Worm (Caenorhabditis elegans) whole organism, L3 larva: Measurements from ENCODE around the gene timm-17B.2.
A peak's percentile ranks its signal among the peaks of the same experiment; 100 is the strongest.

Source experiments
- R02D3.7 ChIP-seq: fragments of 150-350 bp; optimal IDR thresholded peaks from 2 replicates; lab custom pipeline; 2014; ENCODE audit warnings: missing biosample characterization, missing genetic modification characterization
- ZK546.5 ChIP-seq: sonication (generic microtip); optimal IDR thresholded peaks from 2 replicates; lab custom pipeline; 2017; ENCODE audit warnings: missing biosample characterization, missing genetic modification characterization
- ama-1 ChIP-seq: fragments of 150-350 bp; optimal IDR thresholded peaks from 2 replicates; lab custom pipeline; 2018
- ceh-16 ChIP-seq: sonication (generic microtip); optimal IDR thresholded peaks from 2 replicates; lab custom pipeline; 2017; ENCODE audit warnings: missing biosample characterization, missing genetic modification characterization
- ceh-28 ChIP-seq: fragments of 150-350 bp; optimal IDR thresholded peaks from 2 replicates; lab custom pipeline; 2014; ENCODE audit warnings: missing biosample characterization, missing genetic modification reagents, missing genetic modification characterization
- ceh-82 ChIP-seq: fragments of 150-350 bp; optimal IDR thresholded peaks from 2 replicates; lab custom pipeline; 2014; ENCODE audit warnings: missing biosample characterization, missing genetic modification characterization
- ceh-9 ChIP-seq: sonication (generic microtip); optimal IDR thresholded peaks from 2 replicates; lab custom pipeline; 2018; ENCODE audit warnings: missing biosample characterization, missing genetic modification characterization
- daf-12 ChIP-seq: fragments of 150-350 bp; optimal IDR thresholded peaks from 2 replicates; lab custom pipeline; 2014; ENCODE audit warnings: missing biosample characterization, missing genetic modification reagents, missing genetic modification characterization
- egl-27 ChIP-seq: sonication (generic microtip); optimal IDR thresholded peaks from 4 replicates; lab custom pipeline; 2017; ENCODE audit warnings: missing biosample characterization, missing genetic modification reagents, missing genetic modification characterization
- egl-5 ChIP-seq: fragments of 150-350 bp; optimal IDR thresholded peaks from 2 replicates; lab custom pipeline; 2017; ENCODE audit warnings: missing biosample characterization, missing genetic modification reagents, missing genetic modification characterization, inconsistent platforms
- elt-1 ChIP-seq: fragments of 150-350 bp; optimal IDR thresholded peaks from 2 replicates; lab custom pipeline; 2014; ENCODE audit warnings: missing biosample characterization, missing genetic modification characterization
- elt-2 ChIP-seq: sonication (generic microtip); optimal IDR thresholded peaks from 2 replicates; lab custom pipeline; 2016; ENCODE audit warnings: missing genetic modification reagents, mild to moderate bottlenecking, missing genetic modification characterization, missing compliant biosample characterization
- elt-3 ChIP-seq, 3 experiments: fragments of 150-350 bp in 1 of 3; sonication (generic microtip) in 2 of 3; optimal IDR thresholded peaks; 2 replicates in 2 of 3; 4 replicates in 1 of 3; lab custom pipeline; 2014 to 2017; ENCODE audit warnings: missing biosample characterization in 3 of 3, missing genetic modification characterization in 3 of 3
- eor-1 ChIP-seq, 2 experiments: fragments of 150-350 bp; optimal IDR thresholded peaks; 2 replicates each; lab custom pipeline; 2014 to 2018; ENCODE audit warnings: missing biosample characterization in 2 of 2, missing genetic modification characterization in 2 of 2
- fkh-10 ChIP-seq: sonication (generic microtip); optimal IDR thresholded peaks from 2 replicates; lab custom pipeline; 2017; ENCODE audit warnings: missing biosample characterization, missing genetic modification reagents, missing genetic modification characterization
- fkh-2 ChIP-seq: fragments of 150-350 bp; optimal IDR thresholded peaks from 2 replicates; lab custom pipeline; 2014; ENCODE audit warnings: missing biosample characterization, missing genetic modification reagents, missing genetic modification characterization
- fos-1 ChIP-seq: fragments of 150-350 bp; optimal IDR thresholded peaks from 2 replicates; lab custom pipeline; 2014; ENCODE audit warnings: missing biosample characterization, missing genetic modification characterization
- hmg-11 ChIP-seq: sonication (generic microtip); optimal IDR thresholded peaks from 2 replicates; lab custom pipeline; 2016; ENCODE audit warnings: missing genetic modification characterization, missing compliant biosample characterization
- jun-1 ChIP-seq: fragments of 150-350 bp; optimal IDR thresholded peaks from 2 replicates; lab custom pipeline; 2014; ENCODE audit warnings: missing biosample characterization, missing genetic modification reagents, missing genetic modification characterization
- lin-15B ChIP-seq: fragments of 150-350 bp; optimal IDR thresholded peaks from 2 replicates; lab custom pipeline; 2014; ENCODE audit warnings: missing biosample characterization, missing genetic modification characterization
- lin-39 ChIP-seq: fragments of 150-350 bp; optimal IDR thresholded peaks from 2 replicates; lab custom pipeline; 2018; ENCODE audit warnings: missing biosample characterization, missing genetic modification reagents, missing genetic modification characterization
- lsy-12 ChIP-seq: sonication (generic microtip); optimal IDR thresholded peaks from 2 replicates; lab custom pipeline; 2016; ENCODE audit warnings: mild to moderate bottlenecking, missing genetic modification characterization, missing compliant biosample characterization
- mdl-1 ChIP-seq: fragments of 150-350 bp; optimal IDR thresholded peaks from 2 replicates; lab custom pipeline; 2014; ENCODE audit warnings: missing biosample characterization, missing genetic modification characterization
- mml-1 ChIP-seq: fragments of 150-350 bp; sonication (generic microtip); optimal IDR thresholded peaks from 3 replicates; lab custom pipeline; 2014; ENCODE audit warnings: missing biosample characterization, missing genetic modification characterization
- nfya-1 ChIP-seq: sonication (generic microtip); optimal IDR thresholded peaks from 2 replicates; lab custom pipeline; 2017; ENCODE audit warnings: missing genetic modification characterization, mild to moderate bottlenecking, missing compliant biosample characterization, antibody characterized with exemption, moderate library complexity; ENCODE audit not compliant: insufficient read depth
- nhr-11 ChIP-seq: fragments of 150-350 bp; optimal IDR thresholded peaks from 2 replicates; lab custom pipeline; 2014; ENCODE audit warnings: missing biosample characterization, missing genetic modification characterization
- nhr-12 ChIP-seq: fragments of 150-350 bp; optimal IDR thresholded peaks from 2 replicates; lab custom pipeline; 2014; ENCODE audit warnings: missing biosample characterization, missing genetic modification characterization
- nhr-23 ChIP-seq: fragments of 150-350 bp; optimal IDR thresholded peaks from 2 replicates; lab custom pipeline; 2014; ENCODE audit warnings: missing biosample characterization, missing genetic modification reagents, missing genetic modification characterization
- nhr-25 ChIP-seq: sonication (generic microtip); optimal IDR thresholded peaks from 2 replicates; lab custom pipeline; 2017; ENCODE audit warnings: missing biosample characterization, missing genetic modification characterization
- nhr-28 ChIP-seq: fragments of 150-350 bp; optimal IDR thresholded peaks from 2 replicates; lab custom pipeline; 2014; ENCODE audit warnings: missing biosample characterization, missing genetic modification characterization
- nhr-43 ChIP-seq: sonication (generic microtip); optimal IDR thresholded peaks from 2 replicates; lab custom pipeline; 2016; ENCODE audit warnings: mild to moderate bottlenecking, missing genetic modification characterization, missing compliant biosample characterization; ENCODE audit not compliant: poor library complexity, severe bottlenecking
- nhr-67 ChIP-seq: fragments of 150-350 bp; optimal IDR thresholded peaks from 2 replicates; lab custom pipeline; 2014; ENCODE audit warnings: missing biosample characterization, missing genetic modification characterization
- nhr-77 ChIP-seq: fragments of 150-350 bp; optimal IDR thresholded peaks from 2 replicates; lab custom pipeline; 2014; ENCODE audit warnings: missing biosample characterization, missing genetic modification characterization
- pha-4 ChIP-seq: fragments of 150-350 bp; optimal IDR thresholded peaks from 2 replicates; lab custom pipeline; 2014; ENCODE audit warnings: missing biosample characterization, missing genetic modification reagents, missing genetic modification characterization
- sea-2 ChIP-seq: fragments of 150-350 bp; sonication (generic microtip); optimal IDR thresholded peaks from 4 replicates; lab custom pipeline; 2014; ENCODE audit warnings: missing biosample characterization, missing genetic modification reagents, missing genetic modification characterization
- skn-1 ChIP-seq: fragments of 150-350 bp; optimal IDR thresholded peaks from 2 replicates; lab custom pipeline; 2014; ENCODE audit warnings: missing biosample characterization, missing genetic modification characterization
- snpc-4 ChIP-seq: fragments of 150-350 bp; optimal IDR thresholded peaks from 2 replicates; lab custom pipeline; 2014; ENCODE audit warnings: missing biosample characterization, missing genetic modification characterization
- tbx-2 ChIP-seq: sonication (generic microtip); optimal IDR thresholded peaks from 2 replicates; lab custom pipeline; 2016; ENCODE audit warnings: mild to moderate bottlenecking, missing genetic modification characterization, missing compliant biosample characterization
- unc-39 ChIP-seq: sonication (generic microtip); optimal IDR thresholded peaks from 4 replicates; lab custom pipeline; 2017; ENCODE audit warnings: missing biosample characterization, missing genetic modification characterization
- unc-62 ChIP-seq: fragments of 150-350 bp; sonication (generic microtip); optimal IDR thresholded peaks from 4 replicates; lab custom pipeline; 2014; ENCODE audit warnings: missing biosample characterization, missing genetic modification reagents, missing genetic modification characterization
- ztf-11 ChIP-seq: fragments of 150-350 bp; optimal IDR thresholded peaks from 2 replicates; lab custom pipeline; 2014; ENCODE audit warnings: missing biosample characterization, missing genetic modification characterization
- ztf-4 ChIP-seq: fragments of 150-350 bp; optimal IDR thresholded peaks from 2 replicates; lab custom pipeline; 2014; ENCODE audit warnings: missing biosample characterization, missing genetic modification characterization

Gene timm-17B.2

DNA sequence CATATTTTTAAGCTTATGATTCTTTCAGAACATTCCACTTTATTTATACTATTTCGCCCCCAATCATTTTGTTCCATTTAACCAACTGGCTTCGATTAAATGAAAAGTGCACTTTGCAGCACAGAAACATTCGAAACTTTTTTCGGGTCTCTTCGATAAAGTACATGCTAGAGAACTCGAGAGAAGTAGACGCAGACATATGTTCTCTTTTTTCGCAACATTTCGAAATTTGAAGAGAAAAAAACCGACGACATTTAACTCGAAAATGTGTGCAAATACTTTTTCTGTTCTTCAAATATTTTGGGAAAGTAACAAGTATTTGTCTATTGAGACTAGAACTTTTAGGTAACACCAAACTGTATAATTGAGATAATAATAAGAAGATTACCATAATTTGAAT is 19.5 kb upstream of the timm-17B.2 start:
- TF ChIP-seq elt-3 (tag; optimal IDR thresholded peaks at IDR 0.05; lab: Kevin White, UChicago) (no peak), pha-4 (tag; lab: Kevin White, UChicago) (peak; percentile 55), unc-62 (GFP tag; lab: Kevin White, UChicago) (no peak), nhr-12 (tag; lab: Kevin White, UChicago) (no peak), nhr-25 (tag; lab: Kevin White, UChicago) (no peak), nfya-1 (peak; percentile 44), ceh-16 (tag; lab: Kevin White, UChicago) (no peak), R02D3.7 (tag; lab: Kevin White, UChicago) (no peak), ceh-9 (tag; lab: Kevin White, UChicago) (no peak)
- TF ChIP-seq, all 47 proteins: peak for 2

DNA sequence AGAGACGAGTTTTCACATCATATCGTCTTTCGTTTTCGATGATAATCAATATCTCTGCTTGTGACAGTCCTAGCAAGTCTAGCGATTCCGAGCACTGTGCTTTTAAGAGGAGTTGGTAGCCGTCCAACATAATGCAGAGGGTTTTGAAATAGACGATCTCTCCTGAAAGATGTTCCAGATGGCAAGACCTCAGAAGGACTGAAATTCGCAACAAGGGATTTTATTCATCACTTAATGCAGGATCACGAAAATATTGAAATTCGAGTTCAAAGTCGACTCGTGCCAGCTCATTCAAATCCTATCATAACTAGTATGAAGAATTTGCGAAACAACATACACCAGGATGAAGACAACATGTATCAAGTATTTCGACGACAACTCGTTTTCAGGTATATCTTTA is 18.9 kb upstream of the timm-17B.2 start, which contains the start of gene D2096.7:
Gene D2096.7 (minus strand): TSS at position 130 of the 400 bp plus-strand sequence.
- TF ChIP-seq ztf-11 (tag; lab: Kevin White, UChicago) (no peak), egl-5 (tag; lab: Kevin White, UChicago) (no peak), tbx-2 (tag; lab: Kevin White, UChicago) (no peak), nhr-11 (tag; lab: Kevin White, UChicago) (no peak), elt-1 (no peak), sea-2 (GFP tag; lab: Kevin White, UChicago) (no peak), mml-1 (tag; lab: Kevin White, UChicago) (no peak), skn-1 (no peak), egl-27 (tag; lab: Kevin White, UChicago) (no peak), ZK546.5 (tag; lab: Kevin White, UChicago) (no peak), pha-4 (tag; lab: Kevin White, UChicago) (no peak), fos-1 (tag; lab: Kevin White, UChicago) (no peak), elt-2 (peak; percentile 2), jun-1 (tag; lab: Kevin White, UChicago) (no peak), nhr-77 (tag; lab: Kevin White, UChicago) (no peak), fkh-10 (GFP tag; lab: Kevin White, UChicago) (no peak), fkh-2 (no peak), snpc-4 (no peak), ceh-28 (tag; lab: Kevin White, UChicago) (no peak), daf-12 (tag; lab: Kevin White, UChicago) (no peak), ceh-9 (tag; lab: Kevin White, UChicago) (no peak), hmg-11 (tag; lab: Kevin White, UChicago) (no peak), unc-39 (tag; lab: Kevin White, UChicago) (no peak), ceh-16 (tag; lab: Kevin White, UChicago) (no peak), nhr-43 (tag; lab: Kevin White, UChicago) (peak; percentile 31), lsy-12 (tag; lab: Kevin White, UChicago) (peak; percentile 6), ama-1 (peak; percentile 77), lin-39 (no peak), nhr-23 (no peak), lin-15B (tag; lab: Kevin White, UChicago) (no peak), nhr-25 (tag; lab: Kevin White, UChicago) (no peak), nhr-12 (tag; lab: Kevin White, UChicago) (no peak), elt-3 (tag; optimal IDR thresholded peaks at IDR 0.05; lab: Kevin White, UChicago) (no peak), eor-1 (tag; optimal IDR thresholded peaks at IDR 0.05; lab: Kevin White, UChicago) (no peak), R02D3.7 (tag; lab: Kevin White, UChicago) (no peak), ztf-4 (peak; percentile 47), ceh-82 (tag; lab: Kevin White, UChicago) (no peak), nhr-67 (no peak), nfya-1 (no peak), mdl-1 (tag; lab: Kevin White, UChicago) (no peak), nhr-28 (tag; lab: Kevin White, UChicago) (no peak)
